Comparison of ENCODE assay signal across 2 fruit fly cellular contexts in the genomic region with DNA sequence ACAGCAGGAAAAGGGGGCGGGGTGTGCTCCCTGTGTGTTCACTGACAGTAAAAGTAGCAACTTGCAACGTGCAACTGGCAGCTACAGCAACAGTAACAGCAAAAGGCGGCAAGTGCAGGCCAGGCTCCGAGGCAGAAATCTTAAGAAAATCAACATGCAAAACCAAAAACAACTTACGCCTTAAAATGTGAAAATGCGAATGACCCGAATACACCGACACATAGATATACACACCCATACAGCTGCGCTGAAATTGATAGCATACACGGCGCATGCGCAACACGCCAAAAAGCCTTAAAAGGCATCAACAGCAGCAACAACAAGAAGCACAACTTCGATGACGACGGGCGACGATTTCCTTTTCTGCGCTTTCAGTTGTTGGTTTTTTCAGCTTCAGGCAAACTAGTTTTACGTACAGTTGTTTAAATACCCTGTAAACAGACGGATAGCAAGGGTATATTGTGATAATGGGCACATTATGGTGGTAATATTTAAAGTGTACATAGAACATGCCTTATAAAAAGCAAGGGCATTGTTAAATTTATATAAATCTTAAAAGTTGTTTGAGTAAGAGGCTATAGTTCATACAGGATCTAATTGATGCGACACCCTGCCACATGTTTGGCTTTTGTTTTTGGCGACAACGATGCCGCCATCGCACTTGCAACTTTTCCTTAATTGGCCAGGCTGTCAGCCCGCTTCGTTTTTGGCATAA.
A peak's percentile ranks its signal among the peaks of the same experiment; 100 is the strongest.
TF ChIP-seq lines count a peak whose summit lies in the region.

No protein-coding gene starts in this region.

TF ChIP-seq in whole organism, embryonic, 481 proteins besides CTCF, POLR2A, EP300 and RAD21 (continued from another document and continues in another):
- TF ChIP-seq hkb (optimal IDR thresholded peaks at IDR 0.05; lab: Kevin White, UChicago): no peak
- TF ChIP-seq hkb (GFP tag; IDR thresholded peaks at IDR 0.05; lab: Robert Waterston, UW): 0 out of 2 replicates have a peak, but pooled peaks have one; percentile 30
- TF ChIP-seq Xrp1 (GFP tag; IDR thresholded peaks at IDR 0.05; lab: Robert Waterston, UW): peak; percentile 38; the same call in 1 of the 2 replicates
- TF ChIP-seq esg (GFP tag; conservative IDR thresholded peaks at IDR 0.05; lab: Robert Waterston, UW): peak; percentile 29
- peak; percentile 31; the same call in 1 of the 2 replicates for TF ChIP-seq CG6689 (GFP tag; IDR thresholded peaks at IDR 0.05; lab: Robert Waterston, UW)
- TF ChIP-seq Pdp1 (GFP tag; optimal IDR thresholded peaks at IDR 0.05; lab: Kevin White, UChicago): peak in 1 of 2 experiments; percentile 17
- TF ChIP-seq B-H1 (GFP tag; IDR thresholded peaks at IDR 0.05; lab: Robert Waterston, UW): peak; percentile 28; the same call in 1 of the 3 replicates
- TF ChIP-seq vvl (GFP tag; IDR thresholded peaks at IDR 0.05; lab: Robert Waterston, UW): 0 out of 2 replicates have a peak, but pooled peaks have one; percentile 53
- peak; percentile 44 for TF ChIP-seq CG2712 (tag; optimal IDR thresholded peaks at IDR 0.05; lab: Kevin White, UChicago)
- 0 out of 2 replicates have a peak, but pooled peaks have one; percentile 32 for TF ChIP-seq Ada2b (GFP tag; IDR thresholded peaks at IDR 0.05; lab: Robert Waterston, UW)
- no peak for TF ChIP-seq hbn (GFP tag; IDR thresholded peaks at IDR 0.05; lab: Robert Waterston, UW; ENCODE audit: partially characterized antibody)
- TF ChIP-seq phol (tag; optimal IDR thresholded peaks at IDR 0.05; lab: Kevin White, UChicago): peak; percentile 54
- no peak for TF ChIP-seq Dek (tag; optimal IDR thresholded peaks at IDR 0.05; lab: Kevin White, UChicago)
- no peak for TF ChIP-seq H2.0 (GFP tag; IDR thresholded peaks at IDR 0.05; lab: Robert Waterston, UW)
- TF ChIP-seq ATbp (GFP tag; optimal IDR thresholded peaks at IDR 0.05; lab: Kevin White, UChicago): peak; percentile 40
- peak; percentile 4 for TF ChIP-seq lbe (GFP tag; optimal IDR thresholded peaks at IDR 0.05; lab: Kevin White, UChicago)
- TF ChIP-seq nmo (GFP tag; optimal IDR thresholded peaks at IDR 0.05; lab: Kevin White, UChicago): peak; percentile 8
- TF ChIP-seq D19A (tag; optimal IDR thresholded peaks at IDR 0.05; lab: Kevin White, UChicago): peak; percentile 30
- TF ChIP-seq pum (GFP tag; optimal IDR thresholded peaks at IDR 0.05; lab: Kevin White, UChicago): peak; percentile 8
- TF ChIP-seq pnt (GFP tag; optimal IDR thresholded peaks at IDR 0.05; lab: Kevin White, UChicago): no peak
- peak; percentile 16; the same call in 1 of the 2 replicates for TF ChIP-seq E2f2 (GFP tag; IDR thresholded peaks at IDR 0.05; lab: Robert Waterston, UW)
- TF ChIP-seq prd (optimal IDR thresholded peaks at IDR 0.05; lab: Kevin White, UChicago): no peak
- TF ChIP-seq prd (GFP tag; IDR thresholded peaks at IDR 0.05; lab: Robert Waterston, UW): peak; percentile 39; the same call in 1 of the 3 replicates
- 0 out of 2 replicates have a peak, but pooled peaks have one; percentile 32 for TF ChIP-seq Rx (GFP tag; IDR thresholded peaks at IDR 0.05; lab: Robert Waterston, UW)
- peak; percentile 37 for TF ChIP-seq fd96Cb (tag; optimal IDR thresholded peaks at IDR 0.05; lab: Kevin White, UChicago)
- peak; percentile 14 for TF ChIP-seq nau (GFP tag; optimal IDR thresholded peaks at IDR 0.05; lab: Kevin White, UChicago)
- peak; percentile 4 for TF ChIP-seq CG4424 (GFP tag; optimal IDR thresholded peaks at IDR 0.05; lab: Kevin White, UChicago)
- TF ChIP-seq unpg (GFP tag; optimal IDR thresholded peaks at IDR 0.05; lab: Kevin White, UChicago): peak; percentile 12
- peak; percentile 44 for TF ChIP-seq D19B (GFP tag; optimal IDR thresholded peaks at IDR 0.05; lab: Kevin White, UChicago)
- no peak for TF ChIP-seq lilli (GFP tag; optimal IDR thresholded peaks at IDR 0.05; lab: Kevin White, UChicago)
- peak; percentile 30; the same call in 1 of the 2 replicates for TF ChIP-seq Ptx1 (GFP tag; IDR thresholded peaks at IDR 0.05; lab: Robert Waterston, UW)
- TF ChIP-seq CG12391 (tag; optimal IDR thresholded peaks at IDR 0.05; lab: Kevin White, UChicago): peak; percentile 8
- peak; percentile 10; the same call in 1 of the 2 replicates for TF ChIP-seq klu (GFP tag; IDR thresholded peaks at IDR 0.05; lab: Robert Waterston, UW)
- peak; percentile 36 for TF ChIP-seq CG1603 (tag; optimal IDR thresholded peaks at IDR 0.05; lab: Kevin White, UChicago)
- TF ChIP-seq CG6813 (GFP tag; optimal IDR thresholded peaks at IDR 0.05; lab: Kevin White, UChicago): peak; percentile 17
- TF ChIP-seq Drgx (GFP tag; IDR thresholded peaks at IDR 0.05; lab: Robert Waterston, UW): peak; percentile 95
- no peak for TF ChIP-seq CG7372 (GFP tag; IDR thresholded peaks at IDR 0.05; lab: Robert Waterston, UW)
- TF ChIP-seq sens (GFP tag; lab: Kevin White, UChicago): peak; percentile 72
- no peak for TF ChIP-seq Hr78 (GFP tag; optimal IDR thresholded peaks at IDR 0.05; lab: Kevin White, UChicago)
- peak; percentile 28; the same call in 1 of the 2 replicates for TF ChIP-seq stc (GFP tag; IDR thresholded peaks at IDR 0.05; lab: Robert Waterston, UW)
- peak; percentile 52 for TF ChIP-seq CG7839 (tag; optimal IDR thresholded peaks at IDR 0.05; lab: Kevin White, UChicago)
- TF ChIP-seq Eip74EF (GFP tag; optimal IDR thresholded peaks at IDR 0.05; lab: Kevin White, UChicago): peak in 1 of 2 experiments; percentile 14
- peak; percentile 20 for TF ChIP-seq CG10979 (tag; optimal IDR thresholded peaks at IDR 0.05; lab: Kevin White, UChicago)
- TF ChIP-seq CG10366 (GFP tag; IDR thresholded peaks at IDR 0.05; lab: Robert Waterston, UW): peak; percentile 26; the same call in 1 of the 2 replicates
- peak; percentile 45; the same call in 2 of the 3 replicates for TF ChIP-seq tgo (GFP tag; IDR thresholded peaks at IDR 0.05; lab: Robert Waterston, UW)
- TF ChIP-seq pan (optimal IDR thresholded peaks at IDR 0.05; lab: Kevin White, UChicago): no peak
- peak in 1 of 2 experiments; percentile 32 for TF ChIP-seq pan (GFP tag; optimal IDR thresholded peaks at IDR 0.05 in 1 of 2, IDR thresholded peaks at IDR 0.05 in 1 of 2)
- TF ChIP-seq Bdp1 (GFP tag; optimal IDR thresholded peaks at IDR 0.05; lab: Kevin White, UChicago): no peak
- no peak for TF ChIP-seq Sry-δ (GFP tag; optimal IDR thresholded peaks at IDR 0.05; lab: Kevin White, UChicago)
- TF ChIP-seq Rfx (GFP tag; IDR thresholded peaks at IDR 0.05; lab: Robert Waterston, UW): peak; percentile 45
- peak; percentile 52; the same call in 1 of the 3 replicates for TF ChIP-seq ken (GFP tag; IDR thresholded peaks at IDR 0.05; lab: Robert Waterston, UW)
- no peak for TF ChIP-seq sna (GFP tag; IDR thresholded peaks at IDR 0.05; lab: Robert Waterston, UW; ENCODE audit: partially characterized antibody)
- 0 out of 2 replicates have a peak, but pooled peaks have one; percentile 21 for TF ChIP-seq ara (GFP tag; IDR thresholded peaks at IDR 0.05; lab: Robert Waterston, UW)
- TF ChIP-seq CG31224 (GFP tag; IDR thresholded peaks at IDR 0.05; lab: Robert Waterston, UW): 0 out of 2 replicates have a peak, but pooled peaks have one; percentile 22
- peak in 1 of 2 experiments; percentile 52 for TF ChIP-seq Hr51 (GFP tag; optimal IDR thresholded peaks at IDR 0.05; lab: Kevin White, UChicago)
- no peak for TF ChIP-seq unc-4 (GFP tag; IDR thresholded peaks at IDR 0.05; lab: Robert Waterston, UW; ENCODE audit: partially characterized antibody)
- TF ChIP-seq BEAF-32 (GFP tag; optimal IDR thresholded peaks at IDR 0.05; lab: Kevin White, UChicago): no peak

TF ChIP-seq in whole organism, prepupa, 60 proteins besides CTCF, POLR2A, EP300 and RAD21 (continued from another document):
- TF ChIP-seq Blimp-1 (GFP tag; optimal IDR thresholded peaks at IDR 0.05; lab: Kevin White, UChicago) (peak; percentile 21), Ets96B (tag; optimal IDR thresholded peaks at IDR 0.05; lab: Kevin White, UChicago) (peak; percentile 87), salr (GFP tag; optimal IDR thresholded peaks at IDR 0.05; lab: Kevin White, UChicago) (peak; percentile 47 to 75), CG8632 (GFP tag; optimal IDR thresholded peaks at IDR 0.05; lab: Kevin White, UChicago) (peak; percentile 83), CG8319 (GFP tag; optimal IDR thresholded peaks at IDR 0.05; lab: Kevin White, UChicago) (peak; percentile 84), CG34406 (GFP tag; optimal IDR thresholded peaks at IDR 0.05; lab: Kevin White, UChicago) (peak; percentile 85), Sox14 (GFP tag; optimal IDR thresholded peaks at IDR 0.05; lab: Kevin White, UChicago) (peak; percentile 85), esn (GFP tag; optimal IDR thresholded peaks at IDR 0.05; lab: Kevin White, UChicago) (peak; percentile 80), lz (GFP tag; optimal IDR thresholded peaks at IDR 0.05; lab: Kevin White, UChicago) (peak; percentile 80)
